Fruit fly (Drosophila melanogaster): ENCODE data around the gene Smg6.

- TF ChIP-seq kay (GFP tag; ENCODE audit: borderline replicate concordance) = no peak
- TF ChIP-seq pad (GFP tag; optimal IDR thresholded peaks at IDR 0.05) = no peak
- TF ChIP-seq CG12768 (GFP tag; optimal IDR thresholded peaks at IDR 0.05) = no peak
- TF ChIP-seq CG11617 (GFP tag; optimal IDR thresholded peaks at IDR 0.05) = no peak
- no peak for TF ChIP-seq Hr96 (GFP tag; optimal IDR thresholded peaks at IDR 0.05)
- no peak for TF ChIP-seq CG7101 (tag; optimal IDR thresholded peaks at IDR 0.05)
- no peak for TF ChIP-seq bab1 (GFP tag; optimal IDR thresholded peaks at IDR 0.05)
- TF ChIP-seq tj (GFP tag; optimal IDR thresholded peaks at IDR 0.05) = no peak
Measured at dm6 chr3R:25005748-25006147, 27.5 kb downstream of the Smg6 start.

Data from whole organism, adult.